Fruit fly (Drosophila melanogaster) Kc167 (cell line): ENCODE measurements around the gene CG6770.

Experiments used
- Myc ChIP-seq: fragments of >200 bp; optimal IDR thresholded peaks from 2 replicates; lab custom pipeline; 2017; ENCODE audit warnings: missing external identifiers
- Sin3A ChIP-seq: fragments of >200 bp; optimal IDR thresholded peaks from 2 replicates; lab custom pipeline; 2018; ENCODE audit warnings: missing external identifiers
- h ChIP-seq: fragments of >200 bp; optimal IDR thresholded peaks from 3 replicates; lab custom pipeline; 2018; ENCODE audit warnings: missing external identifiers
- insv ChIP-seq: fragments of >200 bp; optimal IDR thresholded peaks from 3 replicates; lab custom pipeline; 2018; ENCODE audit warnings: missing external identifiers
- psq ChIP-seq: fragments of >200 bp; optimal IDR thresholded peaks from 2 replicates; lab custom pipeline; 2017; ENCODE audit warnings: missing external identifiers
- ttk ChIP-seq: sonication (Bioruptor generic); optimal IDR thresholded peaks from 2 replicates; lab custom pipeline; 2017; ENCODE audit warnings: missing external identifiers

DNA sequence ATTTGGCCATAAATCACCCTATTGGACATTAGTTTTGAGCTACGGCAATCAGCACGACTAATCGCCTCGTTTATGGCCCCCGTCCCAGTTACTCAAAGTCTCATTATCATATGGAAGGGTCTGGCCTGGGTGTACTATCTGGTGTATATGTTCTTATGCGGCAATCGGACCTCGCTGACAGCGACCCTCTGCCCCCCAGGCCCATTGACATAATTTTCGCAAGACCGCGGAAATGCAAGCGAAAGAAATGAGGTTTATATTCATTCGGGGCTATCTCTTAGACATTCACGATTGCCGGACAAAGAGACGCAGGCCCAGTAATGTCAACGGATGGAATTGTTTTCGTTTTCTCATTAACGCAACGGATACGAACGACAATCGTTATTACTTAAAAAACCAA lies 17.1 kb downstream of the CG6770 start:
- TF ChIP-seq psq (lab: Kevin White, UChicago) (no peak), ttk (lab: Kevin White, UChicago) (no peak), h (lab: Kevin White, UChicago) (no peak), insv (lab: Kevin White, UChicago) (no peak), Myc (lab: Kevin White, UChicago) (no peak), Sin3A (lab: Kevin White, UChicago) (no peak)
